Worm (Caenorhabditis elegans): ENCODE results near the gene F52C12.2.

ce11 chrIV:1953132-1953629 lies at the start of gene F52C12.2:
- TF ChIP-seq him-1 (tag; optimal IDR thresholded peaks at IDR 0.05) (no peak), dao-5 (tag; optimal IDR thresholded peaks at IDR 0.05) (no peak), W03F9.2 (tag; optimal IDR thresholded peaks at IDR 0.05) (no peak)

Measured in whole organism, L4/young adult.